Worm (Caenorhabditis elegans): ENCODE data around the gene Y59H11AM.1.

DNA sequence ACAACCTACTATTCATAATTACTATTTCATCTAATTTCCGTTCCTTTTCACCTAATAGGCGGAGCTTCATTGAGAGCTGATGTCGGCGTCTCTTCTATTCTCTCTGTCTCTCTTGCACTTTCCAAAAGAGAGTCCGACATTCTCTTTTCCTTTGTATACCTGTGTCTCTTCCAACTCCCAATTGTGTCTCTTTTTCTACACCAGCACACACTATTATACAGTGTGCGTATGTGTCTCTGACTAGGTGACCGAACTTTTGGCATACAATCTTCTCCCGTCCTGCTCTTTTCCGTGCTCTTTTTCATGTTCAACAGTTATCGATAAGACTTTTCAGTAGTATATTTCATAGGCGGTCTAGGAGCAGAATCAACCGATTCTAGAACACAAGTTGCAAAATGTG, 31.0 kb upstream of the Y59H11AM.1 start:
- TF ChIP-seq cog-1 (tag; optimal IDR thresholded peaks at IDR 0.05) (no peak), ztf-29 (GFP tag; IDR thresholded peaks at IDR 0.05) (no peak)
